Worm (Caenorhabditis elegans) whole organism, L1 larva: Measurements from ENCODE around the gene hbl-1.

Experiments used
- C04F5.9 ChIP-seq: sonication (generic microtip); optimal IDR thresholded peaks from 2 replicates; lab custom pipeline; 2016; ENCODE audit warnings: missing genetic modification characterization, missing compliant biosample characterization
- F16B12.6 ChIP-seq: fragments of 150-350 bp; optimal IDR thresholded peaks from 2 replicates; lab custom pipeline; 2014; ENCODE audit warnings: missing biosample characterization, missing genetic modification characterization
- aha-1 ChIP-seq: fragments of 150-350 bp; optimal IDR thresholded peaks from 2 replicates; lab custom pipeline; 2014; ENCODE audit warnings: missing biosample characterization, missing genetic modification characterization
- alr-1 ChIP-seq: fragments of 200-800 bp; sonication (Bioruptor generic); optimal IDR thresholded peaks from 2 replicates; lab custom pipeline; 2018; ENCODE audit warnings: borderline replicate concordance, mild to moderate bottlenecking, missing genetic modification characterization, missing compliant biosample characterization
- aly-2 ChIP-seq: fragments of 150-350 bp; optimal IDR thresholded peaks from 2 replicates; lab custom pipeline; 2014; ENCODE audit warnings: missing biosample characterization, missing genetic modification characterization
- ama-1 ChIP-seq: fragments of 150-350 bp; optimal IDR thresholded peaks from 2 replicates; lab custom pipeline; 2014
- blmp-1 ChIP-seq: fragments of 150-350 bp; optimal IDR thresholded peaks from 2 replicates; lab custom pipeline; 2014; ENCODE audit warnings: missing biosample characterization, missing genetic modification characterization
- ceh-63 ChIP-seq: fragments of 200-800 bp; sonication (Bioruptor generic); optimal IDR thresholded peaks from 2 replicates; lab custom pipeline; 2018; ENCODE audit warnings: mild to moderate bottlenecking, missing genetic modification characterization, missing compliant biosample characterization
- ceh-90 ChIP-seq: sonication (generic microtip); optimal IDR thresholded peaks from 2 replicates; lab custom pipeline; 2016; ENCODE audit warnings: missing genetic modification characterization, missing compliant biosample characterization
- ces-1 ChIP-seq: fragments of 150-350 bp; optimal IDR thresholded peaks from 2 replicates; lab custom pipeline; 2014; ENCODE audit warnings: missing biosample characterization, missing genetic modification reagents, missing genetic modification characterization
- dpl-1 ChIP-seq, 3 experiments: fragments of 150-350 bp in 2 of 3; sonication (generic microtip) in 1 of 3; optimal IDR thresholded peaks; 2 replicates each; lab custom pipeline; 2014 to 2017; ENCODE audit warnings: missing biosample characterization in 3 of 3, missing genetic modification characterization in 3 of 3, missing genetic modification reagents in 3 of 3
- efl-1 ChIP-seq, 4 experiments: fragments of 150-350 bp; optimal IDR thresholded peaks in 3 of 4; peaks in 1 of 4; 1 replicate in 1 of 4; 2 replicates in 3 of 4; lab custom pipeline; 2014; ENCODE audit warnings: missing biosample characterization in 2 of 4, missing genetic modification characterization in 2 of 4, missing genetic modification reagents in 2 of 4
- efl-3 ChIP-seq: fragments of 200-800 bp; sonication (Bioruptor generic); optimal IDR thresholded peaks from 2 replicates; lab custom pipeline; 2018; ENCODE audit warnings: mild to moderate bottlenecking, missing genetic modification characterization, missing compliant biosample characterization
- egl-27 ChIP-seq, 2 experiments: fragments of 150-350 bp in 1 of 2; sonication (generic microtip); optimal IDR thresholded peaks; 3 replicates each; lab custom pipeline; 2017 to 2018; ENCODE audit warnings: missing biosample characterization in 2 of 2, missing genetic modification characterization in 2 of 2, missing genetic modification reagents in 2 of 2
- elt-3 ChIP-seq, 6 experiments: fragments of 150-350 bp in 1 of 6; sonication (generic microtip); optimal IDR thresholded peaks; 2 replicates each; lab custom pipeline; 2017 to 2018; ENCODE audit warnings: missing biosample characterization in 6 of 6, missing genetic modification characterization in 6 of 6, inconsistent platforms in 1 of 6
- fkh-4 ChIP-seq: sonication (generic microtip); optimal IDR thresholded peaks from 2 replicates; lab custom pipeline; 2016; ENCODE audit warnings: missing compliant biosample characterization, missing genetic modification characterization, borderline replicate concordance
- fkh-8 ChIP-seq: sonication (generic microtip); optimal IDR thresholded peaks from 2 replicates; lab custom pipeline; 2016; ENCODE audit warnings: mild to moderate bottlenecking, missing genetic modification characterization, missing compliant biosample characterization
- grh-1 ChIP-seq: fragments of 200-800 bp; sonication (Bioruptor generic); IDR thresholded peaks from 2 replicates; pipeline ENCODE4 v1.3.6; 2022; ENCODE audit warnings: missing genetic modification reagents, missing genetic modification characterization, missing compliant biosample characterization
- hlh-4 ChIP-seq: sonication (generic microtip); optimal IDR thresholded peaks from 2 replicates; lab custom pipeline; 2016; ENCODE audit warnings: mild to moderate bottlenecking, missing genetic modification characterization, missing compliant biosample characterization
- hpl-2 ChIP-seq: fragments of 150-350 bp; optimal IDR thresholded peaks from 2 replicates; lab custom pipeline; 2014; ENCODE audit warnings: missing biosample characterization, missing genetic modification reagents, missing genetic modification characterization
- irx-1 ChIP-seq: sonication (generic microtip); optimal IDR thresholded peaks from 2 replicates; lab custom pipeline; 2016; ENCODE audit warnings: missing genetic modification characterization, missing compliant biosample characterization
- isw-1 ChIP-seq: fragments of 200-800 bp; sonication (Bioruptor generic); IDR thresholded peaks from 2 replicates; pipeline ENCODE4 v1.3.6; 2022; ENCODE audit warnings: missing genetic modification characterization, missing compliant biosample characterization
- lin-13 ChIP-seq: fragments of 150-350 bp; optimal IDR thresholded peaks from 2 replicates; lab custom pipeline; 2014; ENCODE audit warnings: missing biosample characterization, missing genetic modification reagents, missing genetic modification characterization
- lin-14 ChIP-seq: fragments of 200-800 bp; sonication (Bioruptor generic); optimal IDR thresholded peaks from 2 replicates; lab custom pipeline; 2018; ENCODE audit warnings: mild to moderate bottlenecking, missing genetic modification characterization, moderate library complexity, missing compliant biosample characterization
- lin-35 ChIP-seq, 2 experiments: fragments of 150-350 bp; optimal IDR thresholded peaks; 2 replicates each; lab custom pipeline; 2014; ENCODE audit warnings: missing biosample characterization in 2 of 2, missing genetic modification characterization in 2 of 2, missing genetic modification reagents in 2 of 2
- lin-39 ChIP-seq: fragments of 150-350 bp; optimal IDR thresholded peaks from 2 replicates; lab custom pipeline; 2014; ENCODE audit warnings: missing biosample characterization, missing genetic modification reagents, missing genetic modification characterization
- lir-3 ChIP-seq: sonication (generic microtip); optimal IDR thresholded peaks from 2 replicates; lab custom pipeline; 2016; ENCODE audit warnings: mild to moderate bottlenecking, missing genetic modification characterization, moderate library complexity, missing compliant biosample characterization; ENCODE audit not compliant: poor library complexity
- lsy-2 ChIP-seq, 2 experiments: fragments of 150-350 bp; optimal IDR thresholded peaks; 2 replicates each; lab custom pipeline; 2014; ENCODE audit warnings: missing biosample characterization in 2 of 2, missing genetic modification characterization in 2 of 2
- mab-9 ChIP-seq: fragments of 200-800 bp; sonication (Bioruptor generic); IDR thresholded peaks from 2 replicates; pipeline ENCODE4 v1.3.6; 2022; ENCODE audit warnings: missing genetic modification reagents, missing genetic modification characterization, missing compliant biosample characterization
- mef-2 ChIP-seq: fragments of 150-350 bp; optimal IDR thresholded peaks from 2 replicates; lab custom pipeline; 2014; ENCODE audit warnings: missing biosample characterization, missing genetic modification characterization
- mep-1 ChIP-seq: fragments of 150-350 bp; optimal IDR thresholded peaks from 2 replicates; lab custom pipeline; 2014; ENCODE audit warnings: missing biosample characterization, missing genetic modification characterization
- nhr-11 ChIP-seq: fragments of 150-350 bp; optimal IDR thresholded peaks from 2 replicates; lab custom pipeline; 2014; ENCODE audit warnings: missing biosample characterization, missing genetic modification characterization
- nhr-19 ChIP-seq: fragments of 200-800 bp; sonication (Bioruptor generic); conservative IDR thresholded peaks from 2 replicates; pipeline ENCODE4 v1.3.6; 2022; ENCODE audit warnings: missing genetic modification characterization, missing compliant biosample characterization
- nhr-20 ChIP-seq: sonication (generic microtip); optimal IDR thresholded peaks from 2 replicates; lab custom pipeline; 2016; ENCODE audit warnings: mild to moderate bottlenecking, missing genetic modification characterization, missing compliant biosample characterization
- nhr-28 ChIP-seq: fragments of 150-350 bp; optimal IDR thresholded peaks from 2 replicates; lab custom pipeline; 2014; ENCODE audit warnings: missing biosample characterization, missing genetic modification characterization
- nhr-47 ChIP-seq: sonication (generic microtip); optimal IDR thresholded peaks from 2 replicates; lab custom pipeline; 2016; ENCODE audit warnings: mild to moderate bottlenecking, missing genetic modification characterization, moderate library complexity, missing compliant biosample characterization
- nhr-71 ChIP-seq: sonication (generic microtip); optimal IDR thresholded peaks from 2 replicates; lab custom pipeline; 2016; ENCODE audit warnings: mild to moderate bottlenecking, missing genetic modification characterization, moderate library complexity, missing compliant biosample characterization
- nhr-77 ChIP-seq: fragments of 150-350 bp; optimal IDR thresholded peaks from 2 replicates; lab custom pipeline; 2014; ENCODE audit warnings: missing biosample characterization, missing genetic modification characterization
- nhr-85 ChIP-seq: sonication (generic microtip); peaks from one replicate; lab custom pipeline; 2016; ENCODE audit warnings: missing genetic modification characterization, inconsistent platforms, missing compliant biosample characterization
- nhr-90 ChIP-seq: sonication (generic microtip); optimal IDR thresholded peaks from 2 replicates; lab custom pipeline; 2016; ENCODE audit warnings: mild to moderate bottlenecking, missing genetic modification characterization, missing compliant biosample characterization; ENCODE audit not compliant: poor library complexity
- rnt-1 ChIP-seq: sonication (generic microtip); optimal IDR thresholded peaks from 2 replicates; lab custom pipeline; 2016; ENCODE audit warnings: mild to moderate bottlenecking, missing genetic modification characterization, moderate library complexity, missing compliant biosample characterization
- skn-1 ChIP-seq: fragments of 150-350 bp; optimal IDR thresholded peaks from 2 replicates; lab custom pipeline; 2014; ENCODE audit warnings: missing biosample characterization, missing genetic modification characterization
- snpc-4 ChIP-seq: fragments of 150-350 bp; optimal IDR thresholded peaks from 2 replicates; lab custom pipeline; 2014; ENCODE audit warnings: missing biosample characterization, missing genetic modification characterization
- snu-23 ChIP-seq: sonication (generic microtip); optimal IDR thresholded peaks from 2 replicates; lab custom pipeline; 2016; ENCODE audit warnings: missing genetic modification characterization, missing compliant biosample characterization
- tlp-1 ChIP-seq: fragments of 150-350 bp; optimal IDR thresholded peaks from 2 replicates; lab custom pipeline; 2014; ENCODE audit warnings: missing biosample characterization, missing genetic modification characterization
- unc-62 ChIP-seq: fragments of 150-350 bp; optimal IDR thresholded peaks from 2 replicates; lab custom pipeline; 2014; ENCODE audit warnings: missing biosample characterization, missing genetic modification reagents, missing genetic modification characterization
- xbp-1 ChIP-seq: sonication (generic microtip); optimal IDR thresholded peaks from 2 replicates; lab custom pipeline; 2016; ENCODE audit warnings: missing genetic modification characterization, missing compliant biosample characterization
- zip-4 ChIP-seq: fragments of 200-800 bp; sonication (Bioruptor generic); optimal IDR thresholded peaks from 2 replicates; lab custom pipeline; 2018; ENCODE audit warnings: mild to moderate bottlenecking, missing genetic modification characterization, moderate library complexity, missing compliant biosample characterization
- ztf-11 ChIP-seq, 2 experiments: sonication (generic microtip); optimal IDR thresholded peaks; 2 replicates each; lab custom pipeline; 2016 to 2017; ENCODE audit warnings: missing genetic modification characterization in 2 of 2, missing biosample characterization in 1 of 2, missing compliant biosample characterization in 1 of 2
- ztf-4 ChIP-seq: fragments of 150-350 bp; optimal IDR thresholded peaks from 2 replicates; lab custom pipeline; 2014; ENCODE audit warnings: missing biosample characterization, missing genetic modification characterization

The hbl-1 gene

ce11 chrX:5837035-5837434 lies 15.1 kb downstream of the hbl-1 start:
- peak in 1 of 2 experiments; percentile 28 for TF ChIP-seq lsy-2 (tag; optimal IDR thresholded peaks at IDR 0.05; lab: Kevin White, UChicago)
- peak in 1 of 2 experiments; percentile 47 for TF ChIP-seq lin-35 (GFP tag; optimal IDR thresholded peaks at IDR 0.05; lab: Kevin White, UChicago)
- TF ChIP-seq lir-3: peak; percentile 12
- no peak for TF ChIP-seq F16B12.6 (tag; lab: Kevin White, UChicago)
- no peak for TF ChIP-seq fkh-4 (tag; lab: Kevin White, UChicago)
- no peak for TF ChIP-seq ama-1 (lab: Kevin White, UChicago)
- TF ChIP-seq ztf-11 (tag; optimal IDR thresholded peaks at IDR 0.05; lab: Kevin White, UChicago): no peak
- TF ChIP-seq nhr-90 (tag; lab: Kevin White, UChicago): no peak
- TF ChIP-seq mep-1 (tag; lab: Kevin White, UChicago): no peak
- peak; percentile 79 for TF ChIP-seq nhr-71 (tag; lab: Kevin White, UChicago)
- TF ChIP-seq nhr-19 (GFP tag; lab: Robert Waterston, UW): peak; percentile 40
- TF ChIP-seq nhr-11: no peak
- TF ChIP-seq efl-3: no peak
- no peak for TF ChIP-seq aha-1 (tag; lab: Kevin White, UChicago)
- TF ChIP-seq nhr-20: peak; percentile 40
- no peak for TF ChIP-seq ceh-63
- no peak for TF ChIP-seq unc-62 (GFP tag; lab: Kevin White, UChicago)
- TF ChIP-seq fkh-8 (tag; lab: Kevin White, UChicago): no peak
- TF ChIP-seq nhr-47 (tag; lab: Kevin White, UChicago): no peak
- peak; percentile 49 for TF ChIP-seq snu-23 (GFP tag; lab: Kevin White, UChicago)
- TF ChIP-seq isw-1: no peak
- TF ChIP-seq mab-9 (GFP tag; lab: Robert Waterston, UW): no peak
- peak; percentile 43 for TF ChIP-seq ztf-4
- no peak for TF ChIP-seq tlp-1 (tag; lab: Kevin White, UChicago)
- TF ChIP-seq xbp-1: no peak
- no peak for TF ChIP-seq grh-1 (GFP tag; lab: Robert Waterston, UW)
- TF ChIP-seq elt-3 (tag; optimal IDR thresholded peaks at IDR 0.05; lab: Kevin White, UChicago): peak in 1 of 6 experiments; percentile 64
- TF ChIP-seq lin-13 (GFP tag; lab: Kevin White, UChicago): peak; percentile 18
- TF ChIP-seq aly-2: no peak
- TF ChIP-seq mef-2 (tag; lab: Kevin White, UChicago): no peak
- TF ChIP-seq ces-1 (GFP tag; lab: Kevin White, UChicago): no peak
- TF ChIP-seq egl-27 (tag; optimal IDR thresholded peaks at IDR 0.05; lab: Kevin White, UChicago): no peak
- TF ChIP-seq alr-1 (tag; lab: Kevin White, UChicago): no peak
- TF ChIP-seq nhr-28 (tag; lab: Kevin White, UChicago): no peak
- no peak for TF ChIP-seq zip-4 (GFP tag; lab: Kevin White, UChicago)
- no peak for TF ChIP-seq hpl-2
- TF ChIP-seq snpc-4 (tag; lab: Kevin White, UChicago): no peak
- no peak for TF ChIP-seq irx-1
- no peak for TF ChIP-seq ceh-90 (tag; lab: Kevin White, UChicago)
- TF ChIP-seq nhr-77 (tag; lab: Kevin White, UChicago): no peak
- no peak for TF ChIP-seq efl-1 (optimal IDR thresholded peaks at IDR 0.05; lab: Kevin White, UChicago)
- no peak for TF ChIP-seq efl-1 (GFP tag; optimal IDR thresholded peaks at IDR 0.05 in 1 of 2; lab: Kevin White, UChicago)
- TF ChIP-seq lin-14: peak; percentile 86
- peak; percentile 6 for TF ChIP-seq lin-39 (tag; lab: Kevin White, UChicago)
- no peak for TF ChIP-seq dpl-1 (GFP tag; optimal IDR thresholded peaks at IDR 0.05; lab: Kevin White, UChicago)
- no peak for TF ChIP-seq skn-1
- TF ChIP-seq C04F5.9 (tag; lab: Kevin White, UChicago): no peak
- TF ChIP-seq rnt-1 (tag; lab: Kevin White, UChicago): peak; percentile 44
- TF ChIP-seq blmp-1 (tag; lab: Kevin White, UChicago): peak; percentile 37
- TF ChIP-seq nhr-85 (tag; lab: Kevin White, UChicago): peak; percentile 56
- peak; percentile 43 for TF ChIP-seq hlh-4
